Worm (Caenorhabditis elegans): ENCODE results near the gene cec-7.

ce11 chrIII:12870060-12870696 lies 7.2 kb downstream of the cec-7 start, which contains the start of gene Y37D8A.6:
- TF ChIP-seq R02D3.7 (tag; optimal IDR thresholded peaks at IDR 0.05) = no peak
- no peak for TF ChIP-seq egl-27 (tag; optimal IDR thresholded peaks at IDR 0.05)
- TF ChIP-seq nhr-6 (tag; optimal IDR thresholded peaks at IDR 0.05) = no peak
- no peak for TF ChIP-seq snpc-4 (tag; optimal IDR thresholded peaks at IDR 0.05)
- no peak for TF ChIP-seq blmp-1 (tag; optimal IDR thresholded peaks at IDR 0.05; ENCODE audit: insufficient read depth)
- no peak for TF ChIP-seq unc-62 (GFP tag; optimal IDR thresholded peaks at IDR 0.05)
- TF ChIP-seq zag-1 (tag; optimal IDR thresholded peaks at IDR 0.05) = no peak
- TF ChIP-seq lin-13 (GFP tag; optimal IDR thresholded peaks at IDR 0.05) = no peak
- TF ChIP-seq nhr-237 (tag; optimal IDR thresholded peaks at IDR 0.05) = no peak
- TF ChIP-seq unc-39 (tag; optimal IDR thresholded peaks at IDR 0.05) = no peak
- no peak for TF ChIP-seq sma-3 (GFP tag; optimal IDR thresholded peaks at IDR 0.05)
- no peak for TF ChIP-seq ztf-11 (tag; optimal IDR thresholded peaks at IDR 0.05)
- no peak for TF ChIP-seq aly-2 (tag; optimal IDR thresholded peaks at IDR 0.05)
- TF ChIP-seq mab-5 (tag; optimal IDR thresholded peaks at IDR 0.05) = no peak

Data from whole organism, L2 larva.